Worm (Caenorhabditis elegans) whole organism, mixed stage, embryonic: ENCODE results near the gene rgs-11.
"Not testable (repeated sequence)": the region's sequence is repeated elsewhere in the genome, so short reads cannot be mapped to it uniquely, and the experiment has no call there.

ENCODE experiments used
- M03D4.4 ChIP-seq: sonication (generic microtip); optimal IDR thresholded peaks from 2 replicates; lab custom pipeline; 2017; ENCODE audit warnings: mild to moderate bottlenecking, missing genetic modification characterization, missing compliant biosample characterization
- bed-3 ChIP-seq: fragments of 200-800 bp; sonication (Bioruptor generic); optimal IDR thresholded peaks from 3 replicates; lab custom pipeline; 2018; ENCODE audit warnings: mild to moderate bottlenecking, missing genetic modification characterization, moderate library complexity, missing compliant biosample characterization
- blmp-1 ChIP-seq: fragments of 150-350 bp; optimal IDR thresholded peaks from 2 replicates; lab custom pipeline; 2014; ENCODE audit warnings: missing biosample characterization, missing genetic modification characterization
- ceh-39 ChIP-seq: fragments of 150-350 bp; optimal IDR thresholded peaks from 2 replicates; lab custom pipeline; 2014; ENCODE audit warnings: missing biosample characterization, missing genetic modification characterization
- ceh-43 ChIP-seq: fragments of 200-800 bp; sonication (Bioruptor generic); optimal IDR thresholded peaks from 2 replicates; lab custom pipeline; 2018; ENCODE audit warnings: mild to moderate bottlenecking, missing genetic modification characterization, moderate library complexity, missing compliant biosample characterization
- ceh-83 ChIP-seq: fragments of 200-800 bp; sonication (Bioruptor generic); optimal IDR thresholded peaks from 2 replicates; lab custom pipeline; 2018; ENCODE audit warnings: mild to moderate bottlenecking, missing genetic modification characterization, missing compliant biosample characterization
- ces-1 ChIP-seq: fragments of 150-350 bp; optimal IDR thresholded peaks from 2 replicates; lab custom pipeline; 2014; ENCODE audit warnings: missing biosample characterization, missing genetic modification reagents, missing genetic modification characterization
- cnd-1 ChIP-seq: fragments of 200-800 bp; sonication (Bioruptor generic); optimal IDR thresholded peaks from 2 replicates; lab custom pipeline; 2018; ENCODE audit warnings: mild to moderate bottlenecking, missing genetic modification characterization, missing compliant biosample characterization
- drap-1 ChIP-seq: fragments of 200-800 bp; sonication (Bioruptor generic); optimal IDR thresholded peaks from 3 replicates; lab custom pipeline; 2018; ENCODE audit warnings: mild to moderate bottlenecking, missing genetic modification characterization, missing compliant biosample characterization
- elt-1 ChIP-seq: sonication (generic microtip); optimal IDR thresholded peaks from 2 replicates; lab custom pipeline; 2017; ENCODE audit warnings: missing genetic modification characterization, mild to moderate bottlenecking, missing compliant biosample characterization, antibody characterized with exemption, moderate library complexity, borderline replicate concordance; ENCODE audit not compliant: insufficient read depth
- elt-3 ChIP-seq: fragments of 150-350 bp; optimal IDR thresholded peaks from 2 replicates; lab custom pipeline; 2014; ENCODE audit warnings: missing biosample characterization, missing genetic modification characterization
- flh-1 ChIP-seq: fragments of 200-800 bp; sonication (Bioruptor generic); optimal IDR thresholded peaks from 2 replicates; lab custom pipeline; 2018; ENCODE audit warnings: mild to moderate bottlenecking, missing genetic modification characterization, moderate library complexity, missing compliant biosample characterization
- ham-2 ChIP-seq: fragments of 200-800 bp; sonication (Bioruptor generic); optimal IDR thresholded peaks from 2 replicates; lab custom pipeline; 2018; ENCODE audit warnings: mild to moderate bottlenecking, missing genetic modification characterization, missing compliant biosample characterization
- hlh-1 ChIP-seq: fragments of 150-350 bp; optimal IDR thresholded peaks from 2 replicates; lab custom pipeline; 2014; ENCODE audit warnings: missing biosample characterization, missing genetic modification reagents, missing genetic modification characterization
- lsy-2 ChIP-seq: fragments of 150-350 bp; optimal IDR thresholded peaks from 2 replicates; lab custom pipeline; 2014; ENCODE audit warnings: missing biosample characterization, missing genetic modification characterization
- mab-5 ChIP-seq: fragments of 150-350 bp; optimal IDR thresholded peaks from 2 replicates; lab custom pipeline; 2014; ENCODE audit warnings: missing biosample characterization, missing genetic modification characterization
- mep-1 ChIP-seq: fragments of 150-350 bp; optimal IDR thresholded peaks from 2 replicates; lab custom pipeline; 2017; ENCODE audit warnings: missing biosample characterization, missing genetic modification reagents, missing genetic modification characterization, inconsistent platforms
- mls-2 ChIP-seq: sonication (generic microtip); optimal IDR thresholded peaks from 2 replicates; lab custom pipeline; 2016; ENCODE audit warnings: mild to moderate bottlenecking, missing genetic modification characterization, moderate library complexity, missing compliant biosample characterization
- nhr-12 ChIP-seq: fragments of 150-350 bp; optimal IDR thresholded peaks from 2 replicates; lab custom pipeline; 2014; ENCODE audit warnings: missing biosample characterization, missing genetic modification characterization
- nhr-2 ChIP-seq: fragments of 150-350 bp; optimal IDR thresholded peaks from 2 replicates; lab custom pipeline; 2014; ENCODE audit warnings: missing biosample characterization, missing genetic modification characterization
- nhr-237 ChIP-seq: fragments of 150-350 bp; optimal IDR thresholded peaks from 2 replicates; lab custom pipeline; 2014; ENCODE audit warnings: missing biosample characterization, missing genetic modification characterization
- nhr-28 ChIP-seq: fragments of 150-350 bp; optimal IDR thresholded peaks from 2 replicates; lab custom pipeline; 2014; ENCODE audit warnings: missing biosample characterization, missing genetic modification characterization
- nhr-76 ChIP-seq: sonication (generic microtip); optimal IDR thresholded peaks from 2 replicates; lab custom pipeline; 2017; ENCODE audit warnings: missing biosample characterization, missing genetic modification characterization
- pha-4 ChIP-seq: fragments of 150-350 bp; optimal IDR thresholded peaks from 2 replicates; lab custom pipeline; 2018; ENCODE audit warnings: missing biosample characterization, missing genetic modification reagents, missing genetic modification characterization
- sem-2 ChIP-seq: fragments of 200-800 bp; sonication (Bioruptor generic); optimal IDR thresholded peaks from 2 replicates; lab custom pipeline; 2018; ENCODE audit warnings: mild to moderate bottlenecking, missing genetic modification characterization, missing compliant biosample characterization
- snpc-4 ChIP-seq: fragments of 150-350 bp; optimal IDR thresholded peaks from 2 replicates; lab custom pipeline; 2014; ENCODE audit warnings: missing biosample characterization, missing genetic modification characterization
- sptf-1 ChIP-seq: sonication (generic microtip); optimal IDR thresholded peaks from 2 replicates; lab custom pipeline; 2017; ENCODE audit warnings: mild to moderate bottlenecking, missing genetic modification characterization, moderate library complexity, missing compliant biosample characterization
- tbx-8 ChIP-seq: fragments of 200-800 bp; sonication (Bioruptor generic); optimal IDR thresholded peaks from 2 replicates; lab custom pipeline; 2018; ENCODE audit warnings: mild to moderate bottlenecking, missing genetic modification characterization, moderate library complexity, missing compliant biosample characterization
- unc-39 ChIP-seq: fragments of 150-350 bp; optimal IDR thresholded peaks from 2 replicates; lab custom pipeline; 2014; ENCODE audit warnings: missing biosample characterization, missing genetic modification characterization
- unc-62 ChIP-seq: fragments of 150-350 bp; optimal IDR thresholded peaks from 2 replicates; lab custom pipeline; 2014; ENCODE audit warnings: missing biosample characterization, missing genetic modification reagents, missing genetic modification characterization
- zip-8 ChIP-seq: fragments of 150-350 bp; optimal IDR thresholded peaks from 2 replicates; lab custom pipeline; 2014; ENCODE audit warnings: missing biosample characterization, missing genetic modification characterization
- ztf-11 ChIP-seq: fragments of 150-350 bp; optimal IDR thresholded peaks from 2 replicates; lab custom pipeline; 2014; ENCODE audit warnings: missing biosample characterization, missing genetic modification characterization

rgs-11 gene

DNA sequence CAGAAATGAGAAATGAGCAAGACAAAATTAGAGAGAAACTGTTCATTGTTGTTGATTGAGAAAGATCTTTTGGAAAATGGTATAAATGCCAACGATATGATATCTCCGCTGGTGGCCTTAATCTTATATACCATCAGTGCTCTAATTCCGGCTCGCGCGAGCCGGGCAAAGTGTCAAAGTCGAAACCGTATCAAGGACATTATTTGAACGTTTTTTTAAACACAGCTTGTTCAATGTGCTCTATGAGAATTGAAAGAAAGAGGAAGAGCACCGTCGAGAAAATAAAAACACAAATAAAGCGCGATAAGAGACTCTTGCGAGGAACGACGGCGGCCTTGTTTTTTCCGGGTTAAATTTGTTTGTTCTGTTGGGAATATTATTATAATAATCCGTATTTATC, 2.9 kb upstream of the rgs-11 start, which contains the start of gene idpp-3:
Gene idpp-3, minus strand, starts transcription at position 101 of the 400 bp plus-strand sequence.
- no peak for TF ChIP-seq cnd-1
- TF ChIP-seq blmp-1 (tag; lab: Kevin White, UChicago), result no peak
- TF ChIP-seq ham-2 (GFP tag; lab: Kevin White, UChicago), result no peak
- TF ChIP-seq bed-3 (GFP tag; lab: Kevin White, UChicago), result no peak
- no peak for TF ChIP-seq tbx-8 (GFP tag; lab: Kevin White, UChicago)
- TF ChIP-seq mab-5 (tag; lab: Kevin White, UChicago), result no peak
- no peak for TF ChIP-seq ceh-39 (tag; lab: Kevin White, UChicago)

DNA sequence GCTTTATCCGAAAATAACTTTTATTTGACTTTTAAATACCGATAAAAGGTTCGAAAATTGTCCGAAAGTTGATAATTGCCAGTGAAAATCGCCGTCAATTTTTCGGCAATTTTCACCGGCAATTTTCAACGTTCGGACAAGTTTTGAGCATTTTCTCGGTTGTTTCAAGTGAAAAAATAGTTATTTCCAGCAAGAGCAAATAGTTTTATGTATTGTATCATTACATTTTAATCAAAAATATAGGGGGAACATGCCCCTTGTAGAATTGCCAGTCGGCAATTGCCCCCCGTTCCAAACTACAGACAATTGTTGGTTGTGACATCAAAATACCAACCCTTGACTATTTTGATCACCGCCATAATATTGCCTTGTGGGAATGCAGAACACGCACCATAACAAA, 1.9 kb upstream of the rgs-11 start, which contains the start of gene rgs-10:
Gene rgs-10, plus strand, starts transcription at position 301 of the 400 bp plus-strand sequence.
- no peak for TF ChIP-seq drap-1 (GFP tag; lab: Kevin White, UChicago)
- no peak for TF ChIP-seq ceh-83 (GFP tag; lab: Kevin White, UChicago)
- no peak for TF ChIP-seq ztf-11
- no peak for TF ChIP-seq nhr-28 (tag; lab: Kevin White, UChicago)
- no peak for TF ChIP-seq sem-2 (GFP tag; lab: Kevin White, UChicago)
- no peak for TF ChIP-seq lsy-2 (tag; lab: Kevin White, UChicago)
- no peak for TF ChIP-seq sptf-1
- TF ChIP-seq zip-8, result no peak
- TF ChIP-seq ham-2 (GFP tag; lab: Kevin White, UChicago), result no peak
- TF ChIP-seq elt-3 (tag; lab: Kevin White, UChicago), result no peak
- no peak for TF ChIP-seq nhr-76 (tag; lab: Kevin White, UChicago)
- no peak for TF ChIP-seq hlh-1 (tag; lab: Kevin White, UChicago)
- no peak for TF ChIP-seq bed-3 (GFP tag; lab: Kevin White, UChicago)
- TF ChIP-seq flh-1 (GFP tag; lab: Kevin White, UChicago), result no peak
- no peak for TF ChIP-seq unc-62
- no peak for TF ChIP-seq nhr-12 (tag; lab: Kevin White, UChicago)
- TF ChIP-seq mab-5 (tag; lab: Kevin White, UChicago), result no peak
- no peak for TF ChIP-seq M03D4.4 (tag; lab: Kevin White, UChicago)
- no peak for TF ChIP-seq snpc-4 (tag; lab: Kevin White, UChicago)

- TF ChIP-seq elt-3 (tag; lab: Kevin White, UChicago), result no peak
- TF ChIP-seq ceh-43, result no peak
- TF ChIP-seq nhr-28 (tag; lab: Kevin White, UChicago), result no peak
- no peak for TF ChIP-seq pha-4 (tag; lab: Kevin White, UChicago)
- TF ChIP-seq cnd-1, result no peak
- TF ChIP-seq lsy-2 (tag; lab: Kevin White, UChicago), result no peak
- no peak for TF ChIP-seq ces-1 (GFP tag; lab: Kevin White, UChicago)
- no peak for TF ChIP-seq sem-2 (GFP tag; lab: Kevin White, UChicago)
- no peak for TF ChIP-seq mep-1 (tag; lab: Kevin White, UChicago)
- TF ChIP-seq ceh-39 (tag; lab: Kevin White, UChicago), result no peak
- TF ChIP-seq mls-2, result no peak
- no peak for TF ChIP-seq M03D4.4 (tag; lab: Kevin White, UChicago)
- TF ChIP-seq tbx-8 (GFP tag; lab: Kevin White, UChicago), result no peak
- TF ChIP-seq ztf-11, result no peak
- no peak for TF ChIP-seq drap-1 (GFP tag; lab: Kevin White, UChicago)
Observed at ce11 chrX:14965761-14966160, 1.4 kb downstream of the rgs-11 start, which contains the start of gene F45B8.5. TSS of gene F45B8.5 (plus strand) at chrX:14966061.

- TF ChIP-seq nhr-12 (tag; lab: Kevin White, UChicago); nhr-28 (tag; lab: Kevin White, UChicago); ham-2 (GFP tag; lab: Kevin White, UChicago): not testable (repeated sequence)
Observed at ce11 chrX:14966515-14966914, 2.2 kb downstream of the rgs-11 start, which contains the start of gene F20D1.22. TSS of gene F20D1.22 (plus strand) at chrX:14966815.

DNA sequence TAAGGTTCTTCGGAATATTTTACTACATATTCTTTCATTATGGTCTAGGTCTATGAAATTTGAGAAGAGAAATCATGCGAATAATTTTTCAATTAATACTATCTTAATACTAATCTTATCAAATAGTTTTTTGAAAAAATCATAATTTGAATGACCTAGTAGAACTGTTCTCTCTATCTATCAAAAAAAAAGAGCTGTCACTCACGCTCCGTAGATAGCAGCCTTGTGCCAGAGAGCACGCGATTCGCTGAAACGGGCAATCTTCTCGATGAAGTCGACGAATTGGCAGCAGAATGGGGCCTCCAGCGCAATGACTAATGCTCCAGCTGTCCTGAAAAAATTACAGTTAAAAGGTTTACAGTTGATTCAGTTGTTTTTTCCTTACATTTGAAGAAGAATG, 5.3 kb downstream of the rgs-11 start:
- TF ChIP-seq zip-8 (no peak), elt-3 (tag; lab: Kevin White, UChicago) (no peak), mep-1 (tag; lab: Kevin White, UChicago) (no peak), ztf-11 (no peak), mab-5 (tag; lab: Kevin White, UChicago) (no peak), nhr-237 (no peak), unc-39 (tag; lab: Kevin White, UChicago) (no peak), mls-2 (no peak), ham-2 (GFP tag; lab: Kevin White, UChicago) (no peak), pha-4 (tag; lab: Kevin White, UChicago) (no peak), lsy-2 (tag; lab: Kevin White, UChicago) (no peak), sptf-1 (no peak), ces-1 (GFP tag; lab: Kevin White, UChicago) (no peak), blmp-1 (tag; lab: Kevin White, UChicago) (no peak), elt-1 (no peak), M03D4.4 (tag; lab: Kevin White, UChicago) (no peak), hlh-1 (tag; lab: Kevin White, UChicago) (no peak), nhr-2 (no peak), drap-1 (GFP tag; lab: Kevin White, UChicago) (no peak), flh-1 (GFP tag; lab: Kevin White, UChicago) (no peak)
